Worm (Caenorhabditis elegans) whole organism, late embryonic: ENCODE results near the gene col-142.

Source experiments
- C08G9.2 ChIP-seq: sonication (generic microtip); optimal IDR thresholded peaks from 2 replicates; lab custom pipeline; 2016; ENCODE audit warnings: mild to moderate bottlenecking, missing genetic modification characterization, moderate library complexity, missing compliant biosample characterization
- K02D7.2 ChIP-seq: sonication (generic microtip); optimal IDR thresholded peaks from 2 replicates; lab custom pipeline; 2017; ENCODE audit warnings: mild to moderate bottlenecking, missing genetic modification characterization, missing compliant biosample characterization
- T23F11.4 ChIP-seq: fragments of 200-800 bp; sonication (Bioruptor generic); optimal IDR thresholded peaks from 2 replicates; lab custom pipeline; 2018; ENCODE audit warnings: mild to moderate bottlenecking, missing genetic modification characterization, missing compliant biosample characterization
- Y22D7AL.16 ChIP-seq: sonication (generic microtip); optimal IDR thresholded peaks from 2 replicates; lab custom pipeline; 2016; ENCODE audit warnings: missing genetic modification characterization, missing compliant biosample characterization
- ama-1 ChIP-seq: fragments of 150-350 bp; optimal IDR thresholded peaks from 2 replicates; lab custom pipeline; 2014
- ceh-14 ChIP-seq: sonication (generic microtip); optimal IDR thresholded peaks from 2 replicates; lab custom pipeline; 2016; ENCODE audit warnings: missing genotype, missing genetic modification characterization, missing compliant biosample characterization
- ceh-19 ChIP-seq: fragments of 200-800 bp; sonication (Bioruptor generic); optimal IDR thresholded peaks from 2 replicates; lab custom pipeline; 2018; ENCODE audit warnings: mild to moderate bottlenecking, missing genetic modification characterization, missing compliant biosample characterization
- ceh-22 ChIP-seq: sonication (generic microtip); optimal IDR thresholded peaks from 2 replicates; lab custom pipeline; 2017; ENCODE audit warnings: missing biosample characterization, missing genetic modification characterization
- ceh-30 ChIP-seq: fragments of 150-350 bp; optimal IDR thresholded peaks from 2 replicates; lab custom pipeline; 2014; ENCODE audit warnings: missing biosample characterization, missing genetic modification characterization
- ceh-31 ChIP-seq: sonication (generic microtip); optimal IDR thresholded peaks from 2 replicates; lab custom pipeline; 2016; ENCODE audit warnings: missing genetic modification characterization, missing compliant biosample characterization
- ceh-48 ChIP-seq: sonication (generic microtip); optimal IDR thresholded peaks from 2 replicates; lab custom pipeline; 2016; ENCODE audit warnings: missing genetic modification characterization, inconsistent platforms, missing compliant biosample characterization
- ceh-9 ChIP-seq: sonication (generic microtip); optimal IDR thresholded peaks from 2 replicates; lab custom pipeline; 2016; ENCODE audit warnings: mild to moderate bottlenecking, missing genetic modification characterization, inconsistent platforms, missing compliant biosample characterization
- che-1 ChIP-seq: sonication (generic microtip); optimal IDR thresholded peaks from 2 replicates; lab custom pipeline; 2016; ENCODE audit warnings: mild to moderate bottlenecking, missing genetic modification characterization, missing compliant biosample characterization
- dmd-4 ChIP-seq: sonication (generic microtip); optimal IDR thresholded peaks from 2 replicates; lab custom pipeline; 2016; ENCODE audit warnings: borderline replicate concordance, missing genetic modification characterization, missing compliant biosample characterization
- fax-1 ChIP-seq: sonication (generic microtip); optimal IDR thresholded peaks from 2 replicates; lab custom pipeline; 2016; ENCODE audit warnings: missing genotype, missing genetic modification characterization, missing compliant biosample characterization
- fkh-10 ChIP-seq: fragments of 150-350 bp; optimal IDR thresholded peaks from 2 replicates; lab custom pipeline; 2014; ENCODE audit warnings: missing biosample characterization, missing genetic modification reagents, missing genetic modification characterization
- fkh-6 ChIP-seq: sonication (generic microtip); optimal IDR thresholded peaks from 2 replicates; lab custom pipeline; 2016; ENCODE audit warnings: missing genetic modification characterization, missing compliant biosample characterization
- hlh-6 ChIP-seq: sonication (generic microtip); optimal IDR thresholded peaks from 2 replicates; lab custom pipeline; 2016; ENCODE audit warnings: missing genotype, missing genetic modification characterization, missing compliant biosample characterization
- hlh-8 ChIP-seq: sonication (generic microtip); optimal IDR thresholded peaks from 2 replicates; lab custom pipeline; 2016; ENCODE audit warnings: missing genotype, missing genetic modification characterization, missing compliant biosample characterization
- lim-6 ChIP-seq: sonication (generic microtip); optimal IDR thresholded peaks from 2 replicates; lab custom pipeline; 2016; ENCODE audit warnings: missing genetic modification characterization, missing compliant biosample characterization
- madf-2 ChIP-seq: sonication (generic microtip); optimal IDR thresholded peaks from 2 replicates; lab custom pipeline; 2017; ENCODE audit warnings: missing genetic modification characterization, missing compliant biosample characterization
- nfya-1 ChIP-seq: sonication (generic microtip); optimal IDR thresholded peaks from 2 replicates; lab custom pipeline; 2017; ENCODE audit warnings: missing genetic modification characterization, mild to moderate bottlenecking, missing compliant biosample characterization, antibody characterized with exemption, moderate library complexity
- nhr-11 ChIP-seq: fragments of 150-350 bp; optimal IDR thresholded peaks from 2 replicates; lab custom pipeline; 2014; ENCODE audit warnings: missing biosample characterization, missing genetic modification characterization
- pat-9 ChIP-seq: fragments of 200-800 bp; sonication (Bioruptor generic); optimal IDR thresholded peaks from 2 replicates; lab custom pipeline; 2018; ENCODE audit warnings: mild to moderate bottlenecking, missing genetic modification characterization, moderate library complexity, missing compliant biosample characterization
- pha-2 ChIP-seq: sonication (generic microtip); optimal IDR thresholded peaks from 2 replicates; lab custom pipeline; 2017; ENCODE audit warnings: mild to moderate bottlenecking, missing genetic modification characterization, missing compliant biosample characterization
- pha-4 ChIP-seq: fragments of 150-350 bp; optimal IDR thresholded peaks from 2 replicates; lab custom pipeline; 2018; ENCODE audit warnings: missing biosample characterization, missing genetic modification reagents, missing genetic modification characterization
- pqm-1 ChIP-seq: sonication (generic microtip); optimal IDR thresholded peaks from 2 replicates; lab custom pipeline; 2016; ENCODE audit warnings: missing genetic modification characterization, missing compliant biosample characterization
- pros-1 ChIP-seq: fragments of 150-350 bp; optimal IDR thresholded peaks from 2 replicates; lab custom pipeline; 2014; ENCODE audit warnings: missing biosample characterization, missing genetic modification reagents, missing genetic modification characterization
- rnt-1 ChIP-seq: sonication (generic microtip); optimal IDR thresholded peaks from 2 replicates; lab custom pipeline; 2016; ENCODE audit warnings: missing genetic modification characterization, missing compliant biosample characterization
- sdc-2 ChIP-seq: sonication (generic microtip); optimal IDR thresholded peaks from 2 replicates; lab custom pipeline; 2016; ENCODE audit warnings: missing genotype, missing genetic modification characterization, missing compliant biosample characterization
- sox-2 ChIP-seq: fragments of 200-800 bp; sonication (Bioruptor generic); IDR thresholded peaks from 2 replicates; pipeline ENCODE4 v1.3.6; 2022; ENCODE audit warnings: missing genetic modification reagents, missing genetic modification characterization, missing compliant biosample characterization
- syd-9 ChIP-seq: sonication (generic microtip); optimal IDR thresholded peaks from 2 replicates; lab custom pipeline; 2016; ENCODE audit warnings: mild to moderate bottlenecking, missing genetic modification characterization, moderate library complexity, missing compliant biosample characterization
- tbx-2 ChIP-seq: sonication (generic microtip); optimal IDR thresholded peaks from 2 replicates; lab custom pipeline; 2016; ENCODE audit warnings: missing genetic modification characterization, missing compliant biosample characterization
- tbx-7 ChIP-seq: sonication (generic microtip); optimal IDR thresholded peaks from 2 replicates; lab custom pipeline; 2016; ENCODE audit warnings: missing genotype, missing genetic modification characterization, missing compliant biosample characterization
- ttx-3 ChIP-seq: sonication (generic microtip); optimal IDR thresholded peaks from 2 replicates; lab custom pipeline; 2016; ENCODE audit warnings: missing genetic modification reagents, missing genetic modification characterization, missing compliant biosample characterization
- unc-3 ChIP-seq, 2 experiments: fragments of 200-800 bp in 1 of 2; sonication (Bioruptor generic) in 1 of 2; sonication (generic microtip) in 1 of 2; conservative IDR thresholded peaks in 1 of 2; optimal IDR thresholded peaks in 1 of 2; 2 replicates each; pipeline versions ENCODE4 v1.3.6 to Lab custom; 2016 to 2022; ENCODE audit warnings: missing compliant biosample characterization in 2 of 2, missing genetic modification characterization in 2 of 2, missing genetic modification reagents in 1 of 2
- unc-86 ChIP-seq: sonication (generic microtip); optimal IDR thresholded peaks from 2 replicates; lab custom pipeline; 2016; ENCODE audit warnings: missing genetic modification characterization, missing compliant biosample characterization

Gene col-142

ce11 chrV:6796894-6797293, 34.1 kb upstream of the col-142 start:
- peak; percentile 28 for TF ChIP-seq pha-2 (tag; lab: Kevin White, UChicago)
- no peak for TF ChIP-seq ama-1 (lab: Kevin White, UChicago)
- no peak for TF ChIP-seq che-1 (tag; lab: Kevin White, UChicago)
- TF ChIP-seq nfya-1 = peak; percentile 22
- no peak for TF ChIP-seq fkh-6 (tag; lab: Kevin White, UChicago)
- no peak for TF ChIP-seq unc-86
- peak; percentile 12 for TF ChIP-seq ceh-19 (GFP tag; lab: Kevin White, UChicago)
- TF ChIP-seq ttx-3 (tag; lab: Kevin White, UChicago) = no peak
- TF ChIP-seq pha-4 (tag; lab: Kevin White, UChicago) = no peak
- no peak for TF ChIP-seq T23F11.4 (GFP tag; lab: Kevin White, UChicago)
- peak; percentile 52 for TF ChIP-seq ceh-31
- TF ChIP-seq dmd-4 (tag; lab: Kevin White, UChicago) = no peak
- TF ChIP-seq sox-2 (GFP tag; lab: Robert Waterston, UW) = no peak
- no peak for TF ChIP-seq ceh-22 (tag; lab: Kevin White, UChicago)
- no peak for TF ChIP-seq K02D7.2 (tag; lab: Kevin White, UChicago)
- no peak for TF ChIP-seq unc-3 (GFP tag; conservative IDR thresholded peaks at IDR 0.05; lab: Robert Waterston, UW)
- no peak for TF ChIP-seq unc-3 (tag; optimal IDR thresholded peaks at IDR 0.05; lab: Kevin White, UChicago)
- TF ChIP-seq pros-1 (tag; lab: Kevin White, UChicago) = no peak
- TF ChIP-seq sdc-2 (tag; lab: Kevin White, UChicago) = no peak
- no peak for TF ChIP-seq lim-6 (tag; lab: Kevin White, UChicago)
- TF ChIP-seq fkh-10 (GFP tag; lab: Kevin White, UChicago) = no peak
- no peak for TF ChIP-seq tbx-7 (tag; lab: Kevin White, UChicago)

ce11 chrV:6799564-6799963, 31.4 kb upstream of the col-142 start, which contains the start of gene dmsr-9:
dmsr-9 (minus strand) TSS chrV:6799664.
- TF ChIP-seq fax-1 (tag; lab: Kevin White, UChicago) (no peak), ceh-9 (tag; lab: Kevin White, UChicago) (no peak), ceh-30 (tag; lab: Kevin White, UChicago) (no peak), rnt-1 (tag; lab: Kevin White, UChicago) (no peak), hlh-6 (no peak), Y22D7AL.16 (tag; lab: Kevin White, UChicago) (no peak), nhr-11 (no peak), pat-9 (tag; lab: Kevin White, UChicago) (no peak), pha-2 (tag; lab: Kevin White, UChicago) (no peak), ceh-48 (tag; lab: Kevin White, UChicago) (no peak), fkh-6 (tag; lab: Kevin White, UChicago) (no peak), syd-9 (no peak), pros-1 (tag; lab: Kevin White, UChicago) (no peak)

- no peak for TF ChIP-seq tbx-2 (tag; lab: Kevin White, UChicago)
- no peak for TF ChIP-seq ceh-14
- no peak for TF ChIP-seq madf-2 (tag; lab: Kevin White, UChicago)
- TF ChIP-seq C08G9.2 (tag; lab: Kevin White, UChicago) = no peak
- TF ChIP-seq ceh-19 (GFP tag; lab: Kevin White, UChicago) = no peak
- TF ChIP-seq hlh-8 = no peak
- TF ChIP-seq hlh-6 = no peak
Measured at ce11 chrV:6801850-6802249, 29.1 kb upstream of the col-142 start, which contains the start of gene dmsr-10. dmsr-10 (minus strand) TSS chrV:6801950.

ce11 chrV:6803992-6804391, 27.0 kb upstream of the col-142 start, which contains the start of gene dmsr-11:
dmsr-11 (minus strand) TSS chrV:6804092.
- TF ChIP-seq pqm-1 (tag; lab: Kevin White, UChicago) = no peak
- TF ChIP-seq T23F11.4 (GFP tag; lab: Kevin White, UChicago) = no peak
- no peak for TF ChIP-seq ceh-14
